Fruit fly (Drosophila melanogaster) whole organism, adult: ENCODE data around the gene drm.

Experiments
- CG11617 ChIP-seq: fragments of 200-800 bp; sonication (Bioruptor generic); optimal IDR thresholded peaks from 2 replicates; lab custom pipeline; 2017; ENCODE audit warnings: mild to moderate bottlenecking, missing biosample characterization, missing genetic modification reagents, missing genetic modification characterization
- CG1620 ChIP-seq: fragments of 200-800 bp; sonication (Bioruptor generic); optimal IDR thresholded peaks from 2 replicates; lab custom pipeline; 2016; ENCODE audit warnings: missing biosample characterization, missing genetic modification characterization
- Hr96 ChIP-seq: fragments of 200-800 bp; sonication (Bioruptor generic); optimal IDR thresholded peaks from 2 replicates; lab custom pipeline; 2016; ENCODE audit warnings: missing biosample characterization, missing genetic modification characterization
- Mnt ChIP-seq: fragments of 200-800 bp; sonication (Bioruptor generic); optimal IDR thresholded peaks from 2 replicates; lab custom pipeline; 2016; ENCODE audit warnings: missing biosample characterization, mild to moderate bottlenecking, missing genetic modification characterization
- bab1 ChIP-seq: fragments of 200-800 bp; sonication (Bioruptor generic); optimal IDR thresholded peaks from 3 replicates; lab custom pipeline; 2019; ENCODE audit warnings: missing biosample characterization, mild to moderate bottlenecking, missing genetic modification characterization, moderate library complexity
- cnc ChIP-seq, 2 experiments: fragments of >200 bp; optimal IDR thresholded peaks; 2 replicates each; lab custom pipeline; 2017
- kay ChIP-seq: fragments of 200-800 bp; sonication (Bioruptor generic); peaks from one replicate; lab custom pipeline; 2016; ENCODE audit warnings: missing biosample characterization, missing genetic modification characterization, borderline replicate concordance
- ovo ChIP-seq: fragments of 200-800 bp; sonication (Bioruptor generic); optimal IDR thresholded peaks from 2 replicates; lab custom pipeline; 2016; ENCODE audit warnings: missing biosample characterization, missing genetic modification characterization
- pad ChIP-seq: fragments of 200-800 bp; sonication (Bioruptor generic); optimal IDR thresholded peaks from 3 replicates; lab custom pipeline; 2017; ENCODE audit warnings: missing biosample characterization, missing genetic modification characterization, mild to moderate bottlenecking, moderate library complexity, missing genetic modification reagents

- TF ChIP-seq Mnt (GFP tag; lab: Kevin White, UChicago), result no peak
- no peak for TF ChIP-seq kay (GFP tag; lab: Kevin White, UChicago)
- TF ChIP-seq cnc (optimal IDR thresholded peaks at IDR 0.05; lab: Kevin White, UChicago), result no peak
- no peak for TF ChIP-seq CG1620 (GFP tag; lab: Kevin White, UChicago)
- no peak for TF ChIP-seq bab1
- TF ChIP-seq CG11617 (GFP tag; lab: Kevin White, UChicago), result no peak
- no peak for TF ChIP-seq ovo (GFP tag; lab: Kevin White, UChicago)
- TF ChIP-seq pad (GFP tag; lab: Kevin White, UChicago), result no peak
- no peak for TF ChIP-seq Hr96 (GFP tag; lab: Kevin White, UChicago)
Observed at dm6 chr2L:3582692-3583091, 43.6 kb downstream of the drm start.
